Worm (Caenorhabditis elegans) whole organism, dauer: ENCODE results near the gene Y46C8AM.1.
"Not testable (repeated sequence)": the region's sequence is repeated elsewhere in the genome, so short reads cannot be mapped to it uniquely, and the experiment has no call there.

ENCODE experiments used
- unc-62 ChIP-seq: sonication (generic microtip); optimal IDR thresholded peaks from 2 replicates; lab custom pipeline; 2017; ENCODE audit warnings: missing biosample characterization, missing genetic modification reagents, missing genetic modification characterization

The Y46C8AM.1 gene

DNA sequence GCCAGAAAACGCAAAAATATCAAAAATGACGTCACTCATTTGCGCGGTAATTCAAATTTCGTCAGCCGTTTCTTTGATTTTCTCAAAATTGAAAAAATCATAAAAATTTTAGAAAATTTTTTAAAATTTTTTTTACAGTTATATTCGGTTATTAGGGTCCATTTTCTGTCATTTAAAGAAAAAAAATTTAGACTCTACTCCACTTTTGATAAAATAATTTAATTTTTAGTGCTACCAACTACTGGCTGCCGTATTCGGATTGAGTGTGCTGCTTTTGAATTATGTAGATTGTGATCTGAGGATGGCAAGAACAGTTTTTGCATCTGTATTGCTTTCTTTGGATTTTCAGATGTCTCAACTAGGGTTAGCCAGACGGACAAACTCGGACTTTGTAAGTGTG is at the start of gene Y46C8AM.1:
TSS of gene Y46C8AM.1 (plus strand) at position 301 of the 400 bp plus-strand sequence.
- no peak for TF ChIP-seq unc-62

DNA sequence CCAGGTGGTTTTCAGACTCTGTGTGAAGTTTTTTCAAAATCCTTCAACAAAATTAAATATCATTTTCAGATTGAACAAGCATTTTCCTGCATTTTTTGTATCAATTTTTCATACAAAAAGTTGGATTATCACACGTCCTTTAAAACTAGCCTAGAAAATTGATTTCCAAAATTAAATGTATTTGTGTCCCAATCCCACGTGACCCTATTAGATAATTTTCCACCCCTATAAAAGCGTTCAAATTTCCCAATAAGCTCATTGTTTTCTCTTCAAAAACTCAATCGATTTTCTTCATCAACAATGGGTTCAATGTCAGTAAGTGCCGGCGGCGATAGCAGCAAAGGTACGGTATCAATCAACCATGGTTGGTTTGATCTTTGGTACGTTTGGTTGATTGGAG is 48.2 kb upstream of the Y46C8AM.1 start, which contains the start of gene F56D6.19:
TSS of gene F56D6.19 (plus strand) at position 301 of the 400 bp plus-strand sequence.
- TF ChIP-seq unc-62, result no peak

DNA sequence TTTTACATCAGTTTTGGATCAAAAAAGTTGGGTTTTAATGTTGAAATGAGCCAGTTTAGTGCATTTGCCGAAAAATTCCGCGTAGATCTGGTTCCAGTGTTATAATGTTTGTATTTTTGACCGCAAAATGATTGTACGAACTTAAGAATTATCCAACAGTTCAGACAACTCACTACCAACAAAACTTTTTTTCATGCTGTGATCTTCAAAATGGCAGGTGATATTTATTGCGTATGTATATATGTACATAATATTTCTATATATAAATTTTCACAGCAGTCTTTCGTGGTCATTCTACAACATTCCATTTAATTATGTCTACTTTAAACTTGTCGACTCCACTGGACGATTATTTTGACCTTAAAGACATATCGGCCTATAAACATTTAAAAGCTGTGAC is 47.4 kb upstream of the Y46C8AM.1 start, which contains the start of gene srz-20:
TSS of gene srz-20 (plus strand) at position 301 of the 400 bp plus-strand sequence.
- TF ChIP-seq unc-62, result no peak

DNA sequence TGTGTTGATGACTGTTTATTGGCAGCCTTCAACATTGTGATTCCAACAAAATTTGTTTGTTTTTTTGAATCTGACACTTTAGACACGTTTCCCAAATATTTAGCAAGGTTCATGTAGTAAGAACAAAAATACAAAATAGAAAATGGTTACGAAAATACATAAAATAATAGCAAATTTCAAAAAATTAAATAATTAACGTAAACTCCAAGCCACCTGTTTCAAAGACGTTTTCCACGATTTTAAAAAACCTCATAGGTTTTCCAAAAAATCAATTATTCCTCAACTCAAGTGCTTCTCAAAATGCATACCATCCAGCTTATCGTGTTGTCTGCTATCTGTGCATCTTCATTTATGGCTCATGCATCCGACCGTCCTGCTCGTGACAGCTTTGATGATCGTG is 45.3 kb upstream of the Y46C8AM.1 start, which contains the start of gene F56D6.14:
TSS of gene F56D6.14 (plus strand) at position 301 of the 400 bp plus-strand sequence.
- no peak for TF ChIP-seq unc-62

DNA sequence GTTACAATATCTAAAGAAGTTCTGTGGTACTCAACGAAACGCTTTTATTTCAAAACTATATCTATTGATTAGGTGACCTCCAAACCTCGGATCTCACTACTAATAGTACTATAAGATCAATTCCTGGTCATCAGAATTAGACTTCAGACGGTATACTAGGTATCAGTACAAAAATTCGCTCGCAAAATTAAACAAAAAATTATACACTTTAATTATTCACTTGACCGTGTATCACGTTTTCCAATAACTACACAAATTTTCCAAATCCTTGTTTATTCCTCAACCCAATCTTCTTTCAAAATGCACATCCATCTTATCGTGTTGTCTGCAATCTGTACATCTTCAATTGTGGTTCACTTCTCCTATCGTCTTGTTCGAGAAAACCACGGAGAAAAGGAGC is 44.5 kb upstream of the Y46C8AM.1 start, which contains the start of gene F56D6.23:
TSS of gene F56D6.23 (plus strand) at position 301 of the 400 bp plus-strand sequence.
- no peak for TF ChIP-seq unc-62

DNA sequence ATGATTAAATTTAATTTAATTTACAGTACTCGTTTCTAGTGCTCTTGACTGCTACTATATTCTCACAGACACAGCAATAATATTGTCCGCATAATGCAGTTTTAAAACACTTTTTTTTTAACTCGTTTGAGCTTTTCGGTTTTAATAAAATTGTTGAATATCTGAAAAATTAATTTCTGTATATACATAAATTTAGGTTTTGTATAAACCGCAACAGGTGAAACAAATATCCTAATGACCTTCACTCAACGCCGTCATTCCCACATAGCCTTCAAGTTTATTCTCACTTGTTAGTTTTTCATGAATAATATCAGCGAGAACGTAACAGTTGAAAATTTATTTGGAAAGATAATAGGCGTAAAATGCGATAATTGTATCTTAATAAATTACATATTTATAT is 43.2 kb upstream of the Y46C8AM.1 start, which contains the start of gene srz-19:
TSS of gene srz-19 (plus strand) at position 301 of the 400 bp plus-strand sequence.
- TF ChIP-seq unc-62, result no peak

DNA sequence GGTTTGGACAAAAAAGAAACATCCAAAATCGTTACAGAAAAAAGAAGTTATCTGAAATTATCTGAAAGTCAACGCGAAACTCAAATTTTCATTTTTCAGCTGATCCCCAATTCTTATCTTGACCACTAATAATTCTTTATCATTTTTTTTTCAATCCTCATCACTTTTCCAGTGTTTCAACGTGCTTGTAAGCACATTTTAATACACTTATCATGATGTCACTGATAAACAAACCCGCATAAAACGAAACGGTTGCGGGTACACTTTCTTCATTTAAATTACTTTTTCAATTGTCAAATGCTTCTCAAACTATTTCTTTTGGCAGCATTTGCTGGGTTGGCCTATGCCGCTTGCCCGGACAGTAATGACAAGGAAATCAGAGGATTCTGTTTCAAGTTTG is 40.8 kb upstream of the Y46C8AM.1 start, which contains the start of gene clec-67:
TSS of gene clec-67 (plus strand) at position 268 of the 400 bp plus-strand sequence.
- TF ChIP-seq unc-62, result no peak

DNA sequence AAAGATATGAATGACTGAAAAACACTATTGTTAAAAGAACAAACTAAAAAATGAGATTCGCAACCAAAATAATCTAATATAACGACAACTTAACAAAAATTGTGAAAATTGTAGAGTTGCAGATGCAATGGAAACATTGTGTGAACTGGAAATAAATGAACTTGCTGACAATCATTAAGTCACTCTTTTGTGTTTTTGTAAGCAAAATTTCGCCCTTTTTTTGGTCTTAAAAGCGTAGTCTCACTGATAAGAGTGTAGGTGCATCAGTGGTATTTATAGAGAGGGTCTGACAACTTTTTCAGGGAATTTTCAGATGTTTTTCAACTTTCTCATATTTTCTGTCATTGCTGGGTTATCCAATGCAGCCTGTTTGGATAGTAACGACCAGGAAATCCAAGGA is 36.6 kb upstream of the Y46C8AM.1 start, which contains the start of gene clec-68:
TSS of gene clec-68 (plus strand) at position 301 of the 400 bp plus-strand sequence.
- no peak for TF ChIP-seq unc-62

DNA sequence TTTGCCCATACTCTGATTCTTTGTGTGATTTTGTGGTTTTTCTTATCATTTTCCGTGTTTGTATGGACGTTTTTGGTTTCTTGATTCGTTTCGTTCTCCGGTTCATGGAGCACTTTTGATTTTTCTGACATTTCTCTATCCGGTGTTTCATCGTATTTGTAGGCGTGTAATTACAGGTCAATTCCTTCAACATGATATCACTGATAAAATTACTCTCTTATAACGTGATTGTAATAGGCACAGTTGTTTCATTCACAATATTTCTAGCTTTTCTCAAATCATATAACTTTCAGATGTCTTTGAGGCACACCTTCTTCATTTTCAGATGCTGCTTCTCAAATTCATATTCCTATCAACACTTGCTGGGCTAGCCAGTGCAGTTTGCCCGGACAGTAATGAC is 30.3 kb upstream of the Y46C8AM.1 start, which contains the start of gene clec-70:
TSS of gene clec-70 (plus strand) at position 301 of the 400 bp plus-strand sequence.
- not testable (repeated sequence) for TF ChIP-seq unc-62

DNA sequence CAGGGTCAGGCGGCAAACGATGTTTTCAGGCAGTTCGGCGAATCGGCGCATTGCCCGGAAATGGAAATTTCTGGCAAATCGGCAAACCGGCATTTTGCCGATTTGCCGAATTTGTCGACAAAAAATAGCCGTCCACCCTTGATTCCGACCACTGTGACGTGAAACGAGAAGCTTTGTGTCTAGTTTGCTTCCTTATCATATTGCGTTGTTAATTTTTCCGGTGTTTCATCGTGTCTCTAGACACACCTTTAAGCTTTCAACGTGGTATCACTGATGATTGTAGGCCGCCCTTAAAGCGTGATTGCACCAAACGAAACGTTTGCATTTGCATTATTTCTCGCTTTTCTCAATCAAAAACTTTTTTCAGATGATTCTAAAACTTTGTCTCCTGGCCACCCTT is 25.6 kb upstream of the Y46C8AM.1 start, which contains the start of gene clec-71:
TSS of gene clec-71 (plus strand) at position 362 of the 400 bp plus-strand sequence.
- no peak for TF ChIP-seq unc-62

DNA sequence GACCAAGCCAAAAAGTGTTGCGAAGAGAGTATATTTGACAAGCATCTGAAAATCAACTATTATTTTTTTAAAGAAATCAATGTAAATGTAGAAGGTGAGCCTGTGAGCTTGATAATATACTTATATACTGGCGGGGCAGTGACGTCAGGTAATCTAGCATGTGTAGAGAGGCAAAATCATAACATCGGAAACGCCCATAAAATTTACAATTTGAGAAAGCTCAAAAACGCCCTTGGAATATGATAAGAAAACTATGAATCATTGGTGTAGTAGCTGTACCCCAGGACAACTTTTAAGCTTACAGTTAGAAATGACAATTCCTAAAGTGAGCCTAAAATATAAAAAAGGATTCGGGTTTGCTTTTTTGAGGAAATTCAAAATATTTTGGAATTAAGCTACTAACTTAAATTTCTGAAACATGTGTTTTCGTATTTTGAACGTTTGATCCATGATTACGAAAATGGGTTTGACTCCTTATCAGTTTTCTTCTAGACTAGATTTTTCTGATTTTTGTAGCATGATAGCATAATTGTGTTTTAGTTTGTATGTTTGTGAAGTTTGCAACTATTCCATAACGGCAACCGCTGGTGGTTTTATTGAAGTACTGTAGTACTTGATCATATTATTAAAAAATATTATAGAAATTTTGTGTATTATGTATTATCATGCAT is 20.9 kb upstream of the Y46C8AM.1 start, which contains the start of gene clec-174:
TSS of gene clec-174 (minus strand) at position 51 of the 671 bp plus-strand sequence.
- TF ChIP-seq unc-62, result no peak

DNA sequence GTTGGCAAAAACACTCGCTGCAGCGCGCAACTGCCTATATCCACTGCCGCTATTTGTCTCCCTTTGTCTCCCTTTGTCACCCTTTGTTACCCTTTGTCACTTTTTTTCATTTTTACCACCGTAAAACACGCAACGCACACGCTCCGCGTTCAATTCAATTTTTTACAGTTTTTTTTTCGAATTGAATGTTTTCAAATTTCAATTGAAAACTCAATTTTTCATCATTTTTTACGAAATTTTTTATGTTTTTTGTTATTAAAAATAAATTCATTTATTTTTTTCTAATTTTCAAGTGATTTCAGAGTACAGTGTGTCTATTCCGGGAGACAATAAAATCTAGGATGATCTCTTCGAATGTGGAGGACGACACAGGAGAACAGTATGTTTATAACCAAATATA is 19.7 kb upstream of the Y46C8AM.1 start, which contains the start of gene Y46C8AL.11:
TSS of gene Y46C8AL.11 (plus strand) at position 301 of the 400 bp plus-strand sequence.
- no peak for TF ChIP-seq unc-62

DNA sequence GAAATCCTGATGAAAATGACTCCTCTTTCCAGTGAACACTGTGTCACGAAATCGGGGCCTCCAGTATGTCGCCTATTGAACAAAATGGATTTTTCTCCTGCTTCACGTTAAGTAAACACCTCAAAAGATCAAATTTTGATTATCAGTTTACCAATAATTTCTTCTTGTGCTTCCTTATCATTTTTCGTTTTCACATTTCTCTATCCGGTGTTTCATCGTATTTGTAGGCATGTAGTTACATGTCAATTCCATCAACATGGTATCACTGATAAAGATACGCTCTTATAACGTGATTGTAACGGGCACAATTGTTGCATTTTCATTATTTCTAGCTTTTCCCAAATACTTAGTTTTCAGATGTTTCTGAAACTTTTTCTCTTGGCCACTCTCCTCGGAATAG is 18.2 kb upstream of the Y46C8AM.1 start, which contains the start of gene clec-72:
TSS of gene clec-72 (plus strand) at position 358 of the 400 bp plus-strand sequence.
- no peak for TF ChIP-seq unc-62

DNA sequence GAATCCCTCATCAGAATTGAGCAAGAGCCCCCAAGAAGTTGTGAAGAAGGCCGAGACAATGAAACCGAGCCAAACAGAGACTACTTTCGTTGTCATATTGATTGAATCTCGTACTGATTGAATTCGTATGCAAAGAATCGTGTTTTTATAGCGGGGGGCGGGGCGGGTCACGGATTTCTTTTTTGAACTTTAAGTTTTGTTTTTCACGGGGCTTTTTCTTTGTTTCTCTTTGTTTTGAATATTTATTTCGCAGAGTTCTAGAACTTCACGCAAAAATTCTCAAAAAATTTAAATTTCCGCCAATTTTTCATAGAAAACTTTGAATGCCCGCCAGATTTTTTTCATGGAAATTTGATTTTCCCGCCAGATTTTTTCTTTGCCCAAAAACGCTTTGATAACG is 6.6 kb upstream of the Y46C8AM.1 start, which contains the start of gene clec-73:
TSS of gene clec-73 (minus strand) at position 101 of the 400 bp plus-strand sequence.
- TF ChIP-seq unc-62, result no peak

DNA sequence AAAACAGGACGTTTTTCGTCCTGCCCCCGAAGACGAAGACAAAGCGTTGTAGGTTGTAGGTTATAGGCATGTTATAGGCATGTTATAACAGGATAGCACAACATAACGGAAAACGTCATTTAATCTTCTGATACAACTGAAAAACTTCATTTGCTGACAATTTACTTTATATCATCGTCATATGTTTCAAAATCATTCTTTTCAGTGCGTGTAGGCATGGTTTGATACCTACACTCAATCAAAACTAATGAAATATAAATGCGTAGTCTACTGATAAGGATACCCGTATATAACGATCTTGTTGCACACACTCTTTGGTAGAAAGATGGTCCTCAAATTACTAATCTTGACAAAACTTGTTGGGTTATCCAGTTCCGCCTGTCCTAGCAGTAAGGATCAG is 6.0 kb upstream of the Y46C8AM.1 start, which contains the start of gene clec-74:
TSS of gene clec-74 (plus strand) at position 301 of the 400 bp plus-strand sequence.
- no peak for TF ChIP-seq unc-62

DNA sequence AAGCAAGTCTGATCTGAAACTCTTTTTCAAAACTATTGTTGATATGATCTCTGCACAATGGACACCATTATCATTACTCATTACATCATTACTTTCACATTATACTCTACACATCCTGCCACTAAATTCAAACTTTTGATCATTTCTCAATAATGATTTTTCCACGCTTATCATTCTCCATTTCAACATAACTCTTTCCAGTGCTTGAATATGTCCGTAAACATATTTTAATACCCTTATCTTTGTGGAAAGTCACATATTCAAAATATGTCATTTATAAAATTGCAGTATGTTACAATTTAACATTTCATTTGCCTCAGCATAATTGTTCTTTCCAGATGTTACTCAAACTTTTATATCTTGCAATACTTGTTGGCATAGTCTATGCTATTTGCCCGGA is 2.3 kb upstream of the Y46C8AM.1 start, which contains the start of gene clec-75:
TSS of gene clec-75 (plus strand) at position 339 of the 400 bp plus-strand sequence.
- TF ChIP-seq unc-62, result no peak

DNA sequence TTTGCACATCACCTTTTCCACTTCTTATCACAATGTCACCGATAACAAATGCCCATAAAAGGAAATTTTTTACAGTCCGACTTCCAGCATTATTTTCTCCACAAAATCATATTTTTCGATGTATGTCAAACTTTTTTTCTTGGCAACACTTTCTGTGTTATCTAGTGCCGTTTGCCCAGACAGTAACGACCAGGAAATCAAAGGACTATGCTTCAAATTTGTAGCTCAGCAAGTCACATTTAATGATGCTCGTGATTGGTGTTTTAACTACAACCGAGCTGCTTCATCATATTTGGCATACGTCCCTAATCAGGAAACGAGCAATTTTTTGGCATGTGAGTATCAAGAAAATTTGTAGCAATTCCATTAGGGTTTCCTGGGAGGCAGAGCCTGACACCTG is 814 bp downstream of the Y46C8AM.1 start:
- TF ChIP-seq unc-62, result no peak
